Worm (Caenorhabditis elegans) whole organism, L1 larva: ENCODE results near the gene T21C12.8.

Experiments
- aha-1 ChIP-seq: fragments of 150-350 bp; optimal IDR thresholded peaks from 2 replicates; lab custom pipeline; 2014; ENCODE audit warnings: missing biosample characterization, missing genetic modification characterization
- ama-1 ChIP-seq: fragments of 150-350 bp; optimal IDR thresholded peaks from 2 replicates; lab custom pipeline; 2014
- blmp-1 ChIP-seq: fragments of 150-350 bp; optimal IDR thresholded peaks from 2 replicates; lab custom pipeline; 2014; ENCODE audit warnings: missing biosample characterization, missing genetic modification characterization
- ztf-4 ChIP-seq: fragments of 150-350 bp; optimal IDR thresholded peaks from 2 replicates; lab custom pipeline; 2014; ENCODE audit warnings: missing biosample characterization, missing genetic modification characterization

ce11 chrIII:10518884-10519283 is 33.9 kb downstream of the T21C12.8 start:
- TF ChIP-seq ztf-4 (tag; lab: Kevin White, UChicago) (no peak), blmp-1 (tag; lab: Kevin White, UChicago) (no peak), ama-1 (lab: Kevin White, UChicago) (no peak), aha-1 (no peak)
